Worm (Caenorhabditis elegans): ENCODE measurements around the gene C04G6.13.

Gene C04G6.13

DNA sequence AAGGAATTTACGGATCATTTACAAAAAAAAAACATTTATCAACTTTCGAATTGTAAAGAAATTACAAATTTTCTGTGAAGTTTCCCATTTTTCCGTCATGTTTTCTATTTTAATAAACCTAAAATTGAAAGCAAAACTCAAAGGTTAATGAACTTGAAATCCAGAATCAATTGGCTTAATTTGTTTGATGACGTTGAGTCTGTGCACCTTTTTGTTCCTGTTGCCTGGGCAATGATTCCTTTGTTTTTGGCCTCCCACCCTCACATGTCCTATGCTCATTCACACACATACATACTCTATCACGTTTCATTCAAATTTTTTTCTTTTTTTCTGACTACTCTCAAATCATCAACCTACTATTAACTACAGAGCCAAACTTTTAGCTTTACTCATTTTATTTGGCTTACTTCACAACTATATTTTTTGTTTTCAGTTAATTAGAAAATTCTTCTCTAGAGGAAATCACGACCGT lies 42.3 kb downstream of the C04G6.13 start, which contains the start of gene F58A6.2:
Gene F58A6.2 (plus strand): TSS at position 422 of the 472 bp plus-strand sequence.
- TF ChIP-seq nhr-237 (tag; optimal IDR thresholded peaks at IDR 0.05) (no peak), eor-1 (tag; optimal IDR thresholded peaks at IDR 0.05) (no peak), ceh-9 (tag; optimal IDR thresholded peaks at IDR 0.05) (no peak), nhr-23 (tag; optimal IDR thresholded peaks at IDR 0.05) (no peak), nfya-1 (tag; optimal IDR thresholded peaks at IDR 0.05; ENCODE audit: insufficient read depth) (no peak)

DNA sequence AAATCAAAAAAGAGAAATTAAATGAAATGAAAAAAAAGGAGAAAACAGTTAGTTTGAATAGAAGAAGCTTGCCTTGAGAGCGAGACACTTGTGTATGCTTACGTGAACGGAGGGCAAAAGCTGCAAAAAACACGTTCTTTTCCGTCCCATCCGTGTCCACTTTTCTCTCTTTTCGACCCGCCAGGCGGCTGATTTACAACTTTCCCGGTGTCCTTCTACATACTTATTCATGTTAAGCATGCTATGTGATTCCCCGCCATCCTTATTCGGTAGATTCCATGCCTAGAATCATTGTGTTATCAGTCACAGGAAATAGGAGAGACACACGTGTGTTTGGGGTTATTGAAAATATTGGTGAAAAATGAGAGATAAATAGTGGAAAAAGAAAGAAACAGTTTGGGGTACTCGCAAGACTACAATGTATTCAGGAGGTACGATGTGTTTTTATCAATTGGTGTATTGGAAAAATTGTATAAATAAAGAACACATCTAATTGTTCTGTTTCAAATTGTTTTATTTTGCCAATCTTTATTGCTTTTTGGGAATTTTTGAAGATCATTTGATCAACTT lies 48.0 kb downstream of the C04G6.13 start, which contains the start of gene nas-29:
Gene nas-29 (minus strand): TSS at position 92 of the 570 bp plus-strand sequence.
- TF ChIP-seq elt-2 (tag; optimal IDR thresholded peaks at IDR 0.05): peak; percentile 98
- TF ChIP-seq mdl-1 (tag; optimal IDR thresholded peaks at IDR 0.05): peak; percentile 28
- peak; percentile 64 for TF ChIP-seq nhr-25 (tag; optimal IDR thresholded peaks at IDR 0.05)
- peak; percentile 44 for TF ChIP-seq nhr-43 (tag; optimal IDR thresholded peaks at IDR 0.05; ENCODE audit: poor library complexity, severe bottlenecking)
- no peak for TF ChIP-seq R02D3.7 (tag; optimal IDR thresholded peaks at IDR 0.05)
- no peak for TF ChIP-seq nhr-237 (tag; optimal IDR thresholded peaks at IDR 0.05)
- TF ChIP-seq fos-1 (tag; optimal IDR thresholded peaks at IDR 0.05): no peak
- no peak for TF ChIP-seq eor-1 (tag; optimal IDR thresholded peaks at IDR 0.05)
- no peak for TF ChIP-seq elt-1 (tag; optimal IDR thresholded peaks at IDR 0.05)
- TF ChIP-seq jun-1 (tag; optimal IDR thresholded peaks at IDR 0.05): peak; percentile 20
- TF ChIP-seq pqm-1 (tag; optimal IDR thresholded peaks at IDR 0.05): peak; percentile 89

DNA sequence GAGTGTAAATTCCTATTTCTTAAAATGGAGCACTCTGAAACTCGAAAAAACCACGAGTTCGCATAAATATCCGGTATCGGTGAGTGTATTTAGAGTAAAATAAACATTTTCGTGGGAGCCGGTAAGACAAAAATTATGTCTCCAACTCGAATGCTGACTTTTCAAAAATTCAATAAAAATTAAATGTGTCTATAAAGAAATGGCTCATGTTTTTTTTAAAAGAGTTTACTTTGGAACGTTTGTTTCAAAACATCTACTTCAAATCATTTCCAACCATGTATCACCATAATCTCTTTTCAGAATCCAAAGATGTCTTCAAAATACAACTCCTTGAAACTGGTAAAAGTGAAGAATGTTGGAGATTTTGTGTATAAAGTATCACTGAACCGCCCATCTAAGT lies 48.6 kb downstream of the C04G6.13 start, which contains the start of gene F58A6.1:
Gene F58A6.1 (plus strand): TSS at position 301 of the 400 bp plus-strand sequence.
- no peak for TF ChIP-seq nhr-11 (tag; optimal IDR thresholded peaks at IDR 0.05)
- TF ChIP-seq nhr-25 (tag; optimal IDR thresholded peaks at IDR 0.05): no peak

Data from whole organism, L3 larva.